Worm (Caenorhabditis elegans): ENCODE data around the gene sec-31.
"Not testable (repeated sequence)": the region's sequence is repeated elsewhere in the genome, so short reads cannot be mapped to it uniquely, and the experiment has no call there.

DNA sequence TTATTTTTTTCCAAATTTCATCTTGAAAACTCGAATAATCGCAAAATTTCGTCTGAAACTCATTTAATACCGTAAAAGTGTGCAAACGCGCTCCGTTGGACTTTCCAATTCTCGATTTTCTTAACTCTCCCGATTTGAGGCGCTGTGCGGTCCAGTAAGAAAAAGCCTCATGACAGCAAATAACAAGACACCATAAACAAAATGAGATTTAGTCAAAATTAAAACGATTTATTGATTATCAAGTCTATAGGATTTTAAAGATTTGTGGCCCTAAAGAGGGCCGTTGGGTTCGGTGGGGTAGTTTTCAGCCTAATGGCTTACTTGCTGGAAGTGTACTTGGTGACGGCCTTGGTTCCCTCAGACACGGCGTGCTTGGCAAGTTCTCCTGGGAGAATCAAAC is 28.5 kb upstream of the sec-31 start:
- peak; percentile 39; the same call in 1 of the 2 replicates for TF ChIP-seq Y105C5A.15 (GFP tag; IDR thresholded peaks at IDR 0.05)
- TF ChIP-seq zag-1 (tag; optimal IDR thresholded peaks at IDR 0.05); T26A8.4 (GFP tag; IDR thresholded peaks at IDR 0.05); zip-11 (GFP tag; IDR thresholded peaks at IDR 0.05); ztf-7 (tag; optimal IDR thresholded peaks at IDR 0.05); nhr-6 (tag; optimal IDR thresholded peaks at IDR 0.05); unc-39 (tag; optimal IDR thresholded peaks at IDR 0.05); daf-19 (GFP tag; conservative IDR thresholded peaks at IDR 0.05); nhr-11 (tag; optimal IDR thresholded peaks at IDR 0.05); nhr-28 (tag; optimal IDR thresholded peaks at IDR 0.05): not testable (repeated sequence)
